Worm (Caenorhabditis elegans) whole organism, late embryonic: ENCODE data around the gene B0303.16.

Experiments used
- C08G9.2 ChIP-seq: sonication (generic microtip); optimal IDR thresholded peaks from 2 replicates; lab custom pipeline; 2016; ENCODE audit warnings: mild to moderate bottlenecking, missing genetic modification characterization, moderate library complexity, missing compliant biosample characterization
- K09A11.1 ChIP-seq: sonication (generic microtip); optimal IDR thresholded peaks from 2 replicates; lab custom pipeline; 2017; ENCODE audit warnings: antibody characterized with exemption, mild to moderate bottlenecking, missing genetic modification characterization, missing compliant biosample characterization; ENCODE audit not compliant: insufficient read depth
- T23F11.4 ChIP-seq: fragments of 200-800 bp; sonication (Bioruptor generic); optimal IDR thresholded peaks from 2 replicates; lab custom pipeline; 2018; ENCODE audit warnings: mild to moderate bottlenecking, missing genetic modification characterization, missing compliant biosample characterization
- Y22D7AL.16 ChIP-seq: sonication (generic microtip); optimal IDR thresholded peaks from 2 replicates; lab custom pipeline; 2016; ENCODE audit warnings: missing genetic modification characterization, missing compliant biosample characterization
- ahr-1 ChIP-seq: sonication (generic microtip); optimal IDR thresholded peaks from 2 replicates; lab custom pipeline; 2016; ENCODE audit warnings: missing genetic modification characterization, missing compliant biosample characterization
- ama-1 ChIP-seq: fragments of 150-350 bp; optimal IDR thresholded peaks from 2 replicates; lab custom pipeline; 2014
- ceh-18 ChIP-seq: sonication (generic microtip); optimal IDR thresholded peaks from 2 replicates; lab custom pipeline; 2016; ENCODE audit warnings: missing genetic modification characterization, missing compliant biosample characterization
- ceh-2 ChIP-seq: sonication (generic microtip); optimal IDR thresholded peaks from 2 replicates; lab custom pipeline; 2016; ENCODE audit warnings: missing genotype, missing genetic modification characterization, missing compliant biosample characterization
- ceh-22 ChIP-seq: sonication (generic microtip); optimal IDR thresholded peaks from 2 replicates; lab custom pipeline; 2017; ENCODE audit warnings: missing biosample characterization, missing genetic modification characterization
- ceh-31 ChIP-seq: sonication (generic microtip); optimal IDR thresholded peaks from 2 replicates; lab custom pipeline; 2016; ENCODE audit warnings: missing genetic modification characterization, missing compliant biosample characterization
- ceh-9 ChIP-seq: sonication (generic microtip); optimal IDR thresholded peaks from 2 replicates; lab custom pipeline; 2016; ENCODE audit warnings: mild to moderate bottlenecking, missing genetic modification characterization, inconsistent platforms, missing compliant biosample characterization
- dmd-4 ChIP-seq: sonication (generic microtip); optimal IDR thresholded peaks from 2 replicates; lab custom pipeline; 2016; ENCODE audit warnings: borderline replicate concordance, missing genetic modification characterization, missing compliant biosample characterization
- elt-2 ChIP-seq: sonication (generic microtip); optimal IDR thresholded peaks from 2 replicates; lab custom pipeline; 2016; ENCODE audit warnings: missing genetic modification reagents, missing genetic modification characterization, missing compliant biosample characterization
- ets-4 ChIP-seq: sonication (generic microtip); optimal IDR thresholded peaks from 2 replicates; lab custom pipeline; 2016; ENCODE audit warnings: missing genetic modification characterization, missing compliant biosample characterization
- fax-1 ChIP-seq: sonication (generic microtip); optimal IDR thresholded peaks from 2 replicates; lab custom pipeline; 2016; ENCODE audit warnings: missing genotype, missing genetic modification characterization, missing compliant biosample characterization
- fkh-6 ChIP-seq: sonication (generic microtip); optimal IDR thresholded peaks from 2 replicates; lab custom pipeline; 2016; ENCODE audit warnings: missing genetic modification characterization, missing compliant biosample characterization
- gmeb-2 ChIP-seq: sonication (generic microtip); optimal IDR thresholded peaks from 2 replicates; lab custom pipeline; 2016; ENCODE audit warnings: missing genetic modification characterization, inconsistent platforms, missing compliant biosample characterization
- hlh-8 ChIP-seq: sonication (generic microtip); optimal IDR thresholded peaks from 2 replicates; lab custom pipeline; 2016; ENCODE audit warnings: missing genotype, missing genetic modification characterization, missing compliant biosample characterization
- lim-6 ChIP-seq: sonication (generic microtip); optimal IDR thresholded peaks from 2 replicates; lab custom pipeline; 2016; ENCODE audit warnings: missing genetic modification characterization, missing compliant biosample characterization
- madf-2 ChIP-seq: sonication (generic microtip); optimal IDR thresholded peaks from 2 replicates; lab custom pipeline; 2017; ENCODE audit warnings: missing genetic modification characterization, missing compliant biosample characterization
- mec-3 ChIP-seq: sonication (generic microtip); optimal IDR thresholded peaks from 2 replicates; lab custom pipeline; 2016; ENCODE audit warnings: borderline replicate concordance, missing genetic modification characterization, missing compliant biosample characterization
- nfya-1 ChIP-seq: sonication (generic microtip); optimal IDR thresholded peaks from 2 replicates; lab custom pipeline; 2017; ENCODE audit warnings: missing genetic modification characterization, mild to moderate bottlenecking, missing compliant biosample characterization, antibody characterized with exemption, moderate library complexity
- nhr-11 ChIP-seq: fragments of 150-350 bp; optimal IDR thresholded peaks from 2 replicates; lab custom pipeline; 2014; ENCODE audit warnings: missing biosample characterization, missing genetic modification characterization
- nhr-232 ChIP-seq: sonication (generic microtip); optimal IDR thresholded peaks from 2 replicates; lab custom pipeline; 2016; ENCODE audit warnings: missing genetic modification characterization, missing compliant biosample characterization
- pat-9 ChIP-seq: fragments of 200-800 bp; sonication (Bioruptor generic); optimal IDR thresholded peaks from 2 replicates; lab custom pipeline; 2018; ENCODE audit warnings: mild to moderate bottlenecking, missing genetic modification characterization, moderate library complexity, missing compliant biosample characterization
- pha-2 ChIP-seq: sonication (generic microtip); optimal IDR thresholded peaks from 2 replicates; lab custom pipeline; 2017; ENCODE audit warnings: mild to moderate bottlenecking, missing genetic modification characterization, missing compliant biosample characterization
- pqm-1 ChIP-seq: sonication (generic microtip); optimal IDR thresholded peaks from 2 replicates; lab custom pipeline; 2016; ENCODE audit warnings: missing genetic modification characterization, missing compliant biosample characterization
- pros-1 ChIP-seq: fragments of 150-350 bp; optimal IDR thresholded peaks from 2 replicates; lab custom pipeline; 2014; ENCODE audit warnings: missing biosample characterization, missing genetic modification reagents, missing genetic modification characterization
- ref-2 ChIP-seq: sonication (generic microtip); optimal IDR thresholded peaks from 2 replicates; lab custom pipeline; 2016; ENCODE audit warnings: missing genetic modification characterization, missing compliant biosample characterization
- sdc-2 ChIP-seq: sonication (generic microtip); optimal IDR thresholded peaks from 2 replicates; lab custom pipeline; 2016; ENCODE audit warnings: missing genotype, missing genetic modification characterization, missing compliant biosample characterization
- sox-2 ChIP-seq: fragments of 200-800 bp; sonication (Bioruptor generic); IDR thresholded peaks from 2 replicates; pipeline ENCODE4 v1.3.6; 2022; ENCODE audit warnings: missing genetic modification reagents, missing genetic modification characterization, missing compliant biosample characterization
- sox-4 ChIP-seq: sonication (generic microtip); optimal IDR thresholded peaks from 2 replicates; lab custom pipeline; 2017; ENCODE audit warnings: mild to moderate bottlenecking, missing genetic modification characterization, inconsistent platforms, missing compliant biosample characterization
- syd-9 ChIP-seq: sonication (generic microtip); optimal IDR thresholded peaks from 2 replicates; lab custom pipeline; 2016; ENCODE audit warnings: mild to moderate bottlenecking, missing genetic modification characterization, moderate library complexity, missing compliant biosample characterization
- tbx-2 ChIP-seq: sonication (generic microtip); optimal IDR thresholded peaks from 2 replicates; lab custom pipeline; 2016; ENCODE audit warnings: missing genetic modification characterization, missing compliant biosample characterization
- tbx-7 ChIP-seq: sonication (generic microtip); optimal IDR thresholded peaks from 2 replicates; lab custom pipeline; 2016; ENCODE audit warnings: missing genotype, missing genetic modification characterization, missing compliant biosample characterization
- ttx-3 ChIP-seq: sonication (generic microtip); optimal IDR thresholded peaks from 2 replicates; lab custom pipeline; 2016; ENCODE audit warnings: missing genetic modification reagents, missing genetic modification characterization, missing compliant biosample characterization
- unc-42 ChIP-seq: sonication (generic microtip); optimal IDR thresholded peaks from 2 replicates; lab custom pipeline; 2016; ENCODE audit warnings: missing genotype, missing genetic modification characterization, missing compliant biosample characterization
- unc-55 ChIP-seq: sonication (generic microtip); optimal IDR thresholded peaks from 2 replicates; lab custom pipeline; 2017; ENCODE audit warnings: missing biosample characterization, missing genetic modification reagents, missing genetic modification characterization
- zip-5 ChIP-seq: sonication (generic microtip); optimal IDR thresholded peaks from 2 replicates; lab custom pipeline; 2016; ENCODE audit warnings: missing genetic modification characterization, missing compliant biosample characterization
- ztf-16 ChIP-seq: sonication (generic microtip); optimal IDR thresholded peaks from 2 replicates; lab custom pipeline; 2017; ENCODE audit warnings: missing genetic modification characterization, missing compliant biosample characterization

The B0303.16 gene

DNA sequence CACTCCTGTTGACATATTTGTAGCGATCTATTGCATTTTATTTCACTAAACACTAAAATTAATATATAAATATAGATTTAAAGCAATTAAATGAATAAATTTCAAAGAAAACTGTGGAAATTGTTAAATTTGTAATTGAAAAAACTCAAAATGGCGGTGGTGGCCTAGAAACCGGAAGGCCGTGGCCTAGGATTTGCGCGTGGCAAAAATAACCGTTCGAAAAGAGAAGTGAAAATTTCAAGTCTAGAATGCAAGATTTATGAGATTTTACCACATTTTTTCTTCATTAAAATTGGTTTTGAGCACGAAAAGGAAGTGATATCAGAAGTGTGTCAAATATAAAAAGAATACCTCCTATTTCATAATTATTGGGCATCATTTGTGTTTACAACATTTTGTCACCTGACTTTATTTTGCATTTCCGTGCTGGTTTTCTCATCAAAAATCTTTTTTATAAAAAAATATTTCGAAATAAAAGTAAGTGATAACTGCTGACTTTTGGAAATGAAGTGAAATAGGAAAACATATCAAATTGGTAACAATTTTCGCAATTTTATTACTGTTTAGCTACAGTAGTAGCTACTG is 21.1 kb upstream of the B0303.16 start, which contains the start of gene fli-1:
fli-1 (minus strand) TSS at position 58 of the 585 bp plus-strand sequence.
- TF ChIP-seq tbx-2 (tag; lab: Kevin White, UChicago): peak; percentile 6
- no peak for TF ChIP-seq zip-5 (tag; lab: Kevin White, UChicago)
- TF ChIP-seq tbx-7 (tag; lab: Kevin White, UChicago): peak; percentile 4
- no peak for TF ChIP-seq ahr-1 (tag; lab: Kevin White, UChicago)
- TF ChIP-seq hlh-8: no peak
- TF ChIP-seq Y22D7AL.16 (tag; lab: Kevin White, UChicago): no peak
- no peak for TF ChIP-seq madf-2 (tag; lab: Kevin White, UChicago)
- TF ChIP-seq elt-2 (tag; lab: Kevin White, UChicago): peak; percentile 18
- TF ChIP-seq K09A11.1 (tag; lab: Kevin White, UChicago): no peak
- TF ChIP-seq C08G9.2 (tag; lab: Kevin White, UChicago): peak; percentile 68
- no peak for TF ChIP-seq unc-55 (GFP tag; lab: Kevin White, UChicago)
- no peak for TF ChIP-seq syd-9 (tag; lab: Kevin White, UChicago)
- TF ChIP-seq fax-1 (tag; lab: Kevin White, UChicago): no peak
- TF ChIP-seq ttx-3 (tag; lab: Kevin White, UChicago): no peak
- peak; percentile 49 for TF ChIP-seq ceh-31
- TF ChIP-seq ref-2 (tag; lab: Kevin White, UChicago): no peak
- TF ChIP-seq ets-4 (tag; lab: Kevin White, UChicago): peak; percentile 29
- TF ChIP-seq fkh-6 (tag; lab: Kevin White, UChicago): no peak
- TF ChIP-seq mec-3 (tag; lab: Kevin White, UChicago): no peak
- TF ChIP-seq nhr-11 (tag; lab: Kevin White, UChicago): no peak
- TF ChIP-seq ceh-18 (tag; lab: Kevin White, UChicago): no peak
- no peak for TF ChIP-seq pat-9 (tag; lab: Kevin White, UChicago)
- TF ChIP-seq dmd-4 (tag; lab: Kevin White, UChicago): no peak
- peak; percentile 53 for TF ChIP-seq ceh-2 (tag; lab: Kevin White, UChicago)
- TF ChIP-seq lim-6 (tag; lab: Kevin White, UChicago): no peak
- no peak for TF ChIP-seq pha-2
- no peak for TF ChIP-seq sox-2 (GFP tag; lab: Robert Waterston, UW)
- no peak for TF ChIP-seq nhr-232

DNA sequence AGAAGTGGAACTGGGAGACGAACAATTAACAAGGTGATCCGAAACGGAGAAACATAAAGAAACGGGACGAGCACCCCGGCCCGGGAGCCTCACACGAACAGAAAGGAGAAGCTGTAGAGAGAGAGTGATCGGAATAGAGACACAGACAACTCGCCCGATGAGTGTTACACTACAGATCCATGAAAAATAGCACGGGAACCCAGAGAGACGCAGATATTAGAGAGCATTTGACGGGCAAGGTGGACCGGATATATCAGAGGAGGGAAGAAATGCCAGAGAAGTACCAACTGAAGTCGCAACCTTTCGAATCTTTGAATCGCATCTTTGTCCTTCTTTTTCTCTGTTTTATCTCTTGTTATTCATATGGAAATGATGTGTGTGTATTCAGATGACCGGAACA is 20.4 kb upstream of the B0303.16 start, which contains the start of gene anmt-1:
anmt-1 (plus strand) TSS at position 388 of the 400 bp plus-strand sequence.
- peak; percentile 17 for TF ChIP-seq pat-9 (tag; lab: Kevin White, UChicago)
- TF ChIP-seq pqm-1 (tag; lab: Kevin White, UChicago): no peak
- TF ChIP-seq unc-55 (GFP tag; lab: Kevin White, UChicago): peak; percentile 83

DNA sequence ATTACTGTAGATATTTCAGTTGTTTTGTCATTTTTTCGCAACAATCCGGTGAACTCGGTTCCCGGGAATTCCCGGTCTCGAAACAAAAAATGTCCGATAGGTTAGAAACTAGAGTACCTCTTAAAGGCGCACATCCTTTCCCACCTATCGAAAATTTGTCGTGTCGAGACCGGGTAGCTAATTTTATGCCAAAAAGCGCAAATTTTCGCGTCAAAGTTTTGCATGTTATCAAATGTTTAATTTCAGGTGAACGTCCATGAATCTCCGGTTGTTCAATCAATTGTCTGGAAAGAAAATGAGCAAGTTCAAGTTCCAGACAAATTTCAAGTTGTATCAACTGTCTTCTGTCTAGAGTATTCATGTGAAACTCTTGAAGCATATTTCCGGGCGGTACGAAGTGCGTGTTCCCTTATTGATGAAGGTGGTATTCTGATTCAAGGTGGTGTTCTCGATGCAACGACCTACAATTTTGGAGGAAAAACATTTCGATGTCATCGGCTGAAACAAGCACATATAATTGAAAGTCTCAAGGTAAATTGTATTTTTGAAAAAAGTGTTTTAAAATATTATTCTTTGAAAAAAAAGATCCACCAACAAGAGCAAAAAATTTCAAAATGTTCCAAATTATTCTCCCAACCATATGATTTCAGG is 19.1 kb upstream of the B0303.16 start:
- TF ChIP-seq gmeb-2 (tag; lab: Kevin White, UChicago) (no peak), ama-1 (lab: Kevin White, UChicago) (peak; percentile 10)

DNA sequence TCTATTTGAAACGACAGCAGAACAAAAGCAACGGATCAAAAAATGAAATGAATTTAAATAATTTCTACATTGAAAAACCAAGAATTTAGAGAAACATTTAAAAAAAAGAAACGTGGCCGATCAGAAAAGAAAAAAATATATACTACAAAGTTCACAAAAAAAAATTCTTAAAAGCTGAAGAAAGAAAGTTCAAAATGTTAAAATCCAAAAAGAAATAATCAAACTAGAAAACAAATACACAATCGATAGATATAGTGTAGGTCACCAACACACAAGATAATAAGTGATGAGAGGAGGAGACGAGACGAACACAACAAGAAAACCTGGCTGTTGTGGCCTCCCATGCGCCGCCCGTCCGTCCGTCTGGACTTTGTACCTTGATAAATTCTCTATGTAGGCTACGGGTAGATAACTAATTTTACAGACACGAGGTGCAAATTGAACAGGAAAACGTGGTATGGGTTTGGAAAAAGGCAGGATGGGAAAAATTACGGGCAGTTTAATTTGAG is 16.4 kb upstream of the B0303.16 start, which contains the start of gene hadb-1:
hadb-1 (minus strand) TSS at position 51 of the 509 bp plus-strand sequence.
- TF ChIP-seq elt-2 (tag; lab: Kevin White, UChicago) (peak; percentile 47), unc-55 (GFP tag; lab: Kevin White, UChicago) (peak; percentile 22), ceh-2 (tag; lab: Kevin White, UChicago) (no peak), ztf-16 (no peak)

DNA sequence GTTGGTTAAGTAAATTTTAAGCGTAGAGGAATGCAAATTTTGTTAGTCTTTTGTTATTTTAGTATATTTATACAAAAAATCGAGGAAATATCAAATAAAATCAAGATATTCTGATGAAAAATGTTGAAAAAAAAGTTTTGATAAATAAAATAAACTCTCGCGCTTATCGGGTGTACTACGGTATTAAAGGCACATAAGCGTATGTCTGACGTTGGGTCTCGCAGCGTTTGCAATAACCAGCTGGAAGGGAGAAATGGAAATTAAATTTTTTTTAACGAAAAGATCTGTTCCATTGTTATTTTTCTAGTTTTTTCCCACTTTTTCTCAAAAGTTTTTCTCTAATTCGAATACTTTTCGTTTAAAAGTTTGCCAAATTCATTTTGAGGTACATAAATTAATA is 15.7 kb upstream of the B0303.16 start:
- TF ChIP-seq pat-9 (tag; lab: Kevin White, UChicago): no peak
- no peak for TF ChIP-seq ama-1 (lab: Kevin White, UChicago)
- TF ChIP-seq dmd-4 (tag; lab: Kevin White, UChicago): no peak
- TF ChIP-seq ceh-22: no peak
- TF ChIP-seq ceh-9 (tag; lab: Kevin White, UChicago): no peak
- no peak for TF ChIP-seq pha-2
- no peak for TF ChIP-seq ref-2 (tag; lab: Kevin White, UChicago)
- TF ChIP-seq ceh-18 (tag; lab: Kevin White, UChicago): no peak
- no peak for TF ChIP-seq fkh-6 (tag; lab: Kevin White, UChicago)
- no peak for TF ChIP-seq ztf-16
- no peak for TF ChIP-seq pros-1 (tag; lab: Kevin White, UChicago)
- no peak for TF ChIP-seq ceh-2 (tag; lab: Kevin White, UChicago)
- TF ChIP-seq sox-4: no peak
- no peak for TF ChIP-seq nfya-1 (tag; lab: Kevin White, UChicago)
- TF ChIP-seq tbx-7 (tag; lab: Kevin White, UChicago): no peak
- no peak for TF ChIP-seq sdc-2 (tag; lab: Kevin White, UChicago)
- no peak for TF ChIP-seq unc-42 (tag; lab: Kevin White, UChicago)
- no peak for TF ChIP-seq T23F11.4 (GFP tag; lab: Kevin White, UChicago)
